Fruit fly (Drosophila melanogaster) whole organism, larva: ENCODE measurements around the gene CG3769.
A peak's percentile ranks its signal among the peaks of the same experiment; 100 is the strongest.

ENCODE experiments used
- noc ChIP-seq: fragments of 200-800 bp; sonication (Bioruptor generic); optimal IDR thresholded peaks from 3 replicates; lab custom pipeline; 2019; ENCODE audit warnings: missing biosample characterization, mild to moderate bottlenecking, missing genetic modification characterization, moderate library complexity

The CG3769 gene

DNA sequence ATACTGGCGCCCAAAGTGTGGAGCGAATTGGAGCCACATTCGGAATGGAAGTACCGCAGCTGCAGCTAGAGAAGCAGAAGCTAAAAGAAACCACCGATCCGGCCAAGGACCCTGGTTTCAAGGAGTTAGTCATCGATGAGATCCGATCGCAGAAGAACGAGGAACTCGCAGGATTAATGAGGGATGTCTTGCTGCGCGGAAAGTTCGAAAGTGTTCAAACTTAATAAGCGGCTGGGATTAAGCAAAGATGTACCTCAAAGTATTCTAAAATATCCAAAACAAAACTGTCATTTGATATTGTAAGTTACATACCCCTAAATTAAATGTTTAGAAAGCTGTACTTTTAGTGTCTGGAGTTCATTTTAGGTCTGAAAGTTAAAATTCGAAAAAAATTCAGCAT is 1.3 kb downstream of the CG3769 start, which contains the start of gene RpS28-like:
TSS of gene RpS28-like (plus strand) at position 301 of the 400 bp plus-strand sequence.
- TF ChIP-seq noc (tag; lab: Kevin White, UChicago), result no peak

DNA sequence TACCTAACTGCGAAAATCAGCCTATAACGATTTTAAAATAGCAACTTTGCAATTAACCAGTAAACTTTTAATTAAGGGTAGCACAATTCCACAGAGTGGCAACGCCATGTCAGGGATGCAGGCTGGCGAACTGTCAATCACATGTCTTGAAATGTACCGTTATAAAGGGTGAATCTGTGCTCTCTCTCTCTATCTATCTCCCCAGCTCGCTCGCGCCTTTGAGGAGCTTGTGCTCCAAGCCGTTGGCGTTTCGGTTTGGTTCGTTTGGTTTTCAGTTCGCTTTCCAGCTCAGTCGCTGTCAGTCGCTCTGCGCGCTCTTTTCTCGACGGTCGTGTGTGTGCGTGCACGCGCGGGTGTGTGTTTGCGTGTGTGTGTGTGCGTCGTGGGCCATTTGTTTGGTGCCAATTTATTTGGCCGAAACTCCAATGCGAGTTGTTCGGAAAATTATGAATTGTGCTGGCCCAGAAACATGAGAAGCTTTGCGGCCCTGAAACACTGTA is 2.1 kb downstream of the CG3769 start, which contains the start of gene numb:
TSS of gene numb (plus strand) at position 254 of the 500 bp plus-strand sequence.
- no peak for TF ChIP-seq noc (tag; lab: Kevin White, UChicago)

DNA sequence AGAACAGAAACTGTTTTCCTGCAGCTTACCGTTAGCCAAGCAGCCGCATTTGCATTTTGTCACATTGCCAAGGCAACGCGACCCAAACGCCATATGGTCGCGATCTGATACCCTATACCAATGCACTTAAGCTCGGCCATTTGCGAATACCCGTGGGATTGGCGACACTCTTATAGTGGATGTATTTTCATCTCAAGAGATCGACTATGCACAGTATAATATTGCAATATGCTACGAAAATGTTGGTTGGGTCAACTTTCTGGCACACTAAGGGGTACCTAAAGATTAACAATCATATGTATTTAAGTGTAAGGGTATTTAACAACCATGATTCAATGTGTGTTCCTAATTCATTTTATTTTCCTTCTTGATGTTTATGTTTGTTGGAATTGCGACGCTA is 3.0 kb downstream of the CG3769 start:
- no peak for TF ChIP-seq noc (tag; lab: Kevin White, UChicago)

DNA sequence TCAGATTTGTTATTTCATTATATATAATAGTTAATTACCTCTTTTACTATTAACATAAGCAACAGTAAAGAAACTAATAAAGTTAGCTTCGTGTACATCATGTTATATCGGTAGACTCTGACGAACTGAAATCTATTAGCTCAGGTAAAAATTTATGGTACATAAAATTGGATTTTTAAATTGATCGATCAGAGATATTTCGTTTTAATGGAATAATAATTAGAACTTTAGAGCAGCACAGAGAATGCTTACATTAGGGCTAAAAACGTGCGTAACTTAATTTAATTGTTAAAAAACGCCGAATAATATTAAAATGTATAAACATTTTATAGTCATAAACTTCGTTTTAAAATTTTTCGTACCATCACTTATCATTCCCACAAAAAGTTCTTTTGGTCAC is 5.4 kb downstream of the CG3769 start, which contains the start of gene CG33723:
TSS of gene CG33723 (minus strand) at position 101 of the 400 bp plus-strand sequence.
- TF ChIP-seq noc (tag; lab: Kevin White, UChicago), result no peak

DNA sequence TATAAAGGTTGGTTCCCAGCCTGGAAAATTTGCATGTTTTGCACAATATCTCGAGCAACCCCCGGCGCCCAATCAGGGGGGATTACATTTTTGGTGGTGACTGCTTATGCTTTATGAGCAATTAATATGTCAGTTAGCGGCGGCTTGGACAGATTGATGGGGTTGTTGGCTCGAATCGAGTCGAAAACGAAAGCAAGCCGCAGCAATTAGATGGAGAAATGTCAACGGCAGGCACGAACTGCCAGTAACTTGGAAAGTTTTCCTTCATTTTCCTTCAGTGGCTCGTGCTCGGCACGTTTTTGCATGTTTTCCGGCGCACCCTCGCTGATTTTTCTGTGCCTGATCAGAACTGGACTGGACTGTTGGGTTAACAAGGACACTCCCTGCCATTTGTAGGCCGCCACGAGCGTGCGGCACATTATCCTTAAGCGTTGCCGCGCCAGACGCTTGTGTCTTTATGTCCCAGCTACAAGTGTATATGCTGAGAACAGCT is 7.6 kb downstream of the CG3769 start:
- no peak for TF ChIP-seq noc (tag; lab: Kevin White, UChicago)

DNA sequence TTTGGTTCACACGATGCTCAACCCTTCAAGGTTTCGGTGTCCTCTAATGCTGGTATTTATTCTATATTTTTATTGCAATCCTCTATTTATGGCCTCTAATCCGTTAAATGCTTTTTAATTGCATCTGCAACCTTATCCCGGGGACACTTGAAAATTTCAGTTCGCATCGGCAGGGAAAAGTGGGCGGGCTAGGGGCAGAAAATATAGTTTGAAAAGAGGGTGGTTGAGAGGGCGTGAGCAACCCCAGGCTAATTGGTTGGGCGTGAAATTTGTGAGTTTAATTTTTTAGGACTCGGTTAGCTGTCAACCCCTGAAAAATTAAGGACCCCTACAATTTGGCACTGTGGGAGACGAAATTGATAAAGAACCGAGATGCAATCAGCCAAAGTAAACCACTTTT is 10.6 kb downstream of the CG3769 start:
- no peak for TF ChIP-seq noc (tag; lab: Kevin White, UChicago)

- no peak for TF ChIP-seq noc (tag; lab: Kevin White, UChicago)
These were observed 11.3 kb downstream of the CG3769 start for dm6 chr2L:9446398-9446945.

DNA sequence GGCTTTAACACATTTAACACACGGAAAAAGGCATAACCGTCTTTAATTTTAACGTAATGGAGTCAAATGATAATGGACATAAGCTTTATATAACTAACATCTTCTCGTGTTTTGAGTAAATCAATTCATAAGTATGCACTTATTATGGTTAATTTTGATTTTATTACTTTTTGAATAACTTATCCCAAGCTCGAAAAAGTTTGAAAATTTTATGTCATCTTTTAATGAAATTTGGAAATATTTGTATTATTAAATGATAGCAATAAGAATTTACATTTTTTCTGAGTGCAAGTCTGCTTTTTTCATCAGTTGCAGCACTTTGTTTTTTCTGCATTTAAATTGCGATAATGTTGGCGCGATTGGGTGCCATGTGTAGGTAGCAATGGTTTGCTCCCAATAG is 12.6 kb downstream of the CG3769 start:
- TF ChIP-seq noc (tag; lab: Kevin White, UChicago), result no peak

DNA sequence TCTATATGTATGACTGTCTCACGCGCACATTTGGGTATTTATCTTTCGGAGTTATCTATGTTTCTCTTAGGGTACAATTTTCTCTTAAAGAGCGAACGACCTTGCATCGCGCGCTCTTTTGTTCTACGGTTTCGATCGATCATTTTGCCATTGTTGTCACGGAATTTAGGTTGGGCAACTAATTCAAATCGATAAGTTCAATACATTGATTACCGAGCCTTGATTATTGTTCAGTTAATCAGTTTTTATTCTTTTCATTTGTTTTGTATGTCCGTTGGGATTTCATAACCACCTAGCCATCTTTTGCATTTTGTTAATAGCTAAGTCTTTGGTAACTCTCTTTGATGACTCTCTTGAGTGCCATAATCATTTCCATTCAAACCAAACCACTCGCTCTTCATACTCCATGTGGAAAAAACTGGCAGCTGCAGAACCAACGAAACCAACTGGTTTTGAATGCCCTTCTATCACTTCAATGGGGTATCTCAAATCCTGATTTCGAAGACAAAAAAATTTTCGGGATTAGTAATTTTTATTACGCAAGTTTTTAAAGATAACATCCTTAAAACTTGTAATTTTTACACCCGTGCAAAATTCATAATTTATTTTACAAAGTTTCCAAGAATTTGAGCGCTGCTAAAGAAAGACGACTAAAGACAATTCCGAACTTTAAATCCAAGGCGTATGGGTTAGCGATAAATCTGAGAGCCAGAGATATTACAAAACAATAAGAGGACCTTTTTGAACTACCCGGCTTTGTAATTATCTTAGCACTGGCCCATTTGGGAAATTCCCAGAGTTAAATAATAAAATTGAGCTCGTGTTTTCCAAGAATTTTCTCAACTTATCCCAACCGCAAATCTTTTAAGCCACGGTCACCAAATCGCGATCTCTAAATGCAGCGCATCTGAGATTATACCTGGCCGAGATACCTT is 13.4 kb downstream of the CG3769 start:
- no peak for TF ChIP-seq noc (tag; lab: Kevin White, UChicago)

DNA sequence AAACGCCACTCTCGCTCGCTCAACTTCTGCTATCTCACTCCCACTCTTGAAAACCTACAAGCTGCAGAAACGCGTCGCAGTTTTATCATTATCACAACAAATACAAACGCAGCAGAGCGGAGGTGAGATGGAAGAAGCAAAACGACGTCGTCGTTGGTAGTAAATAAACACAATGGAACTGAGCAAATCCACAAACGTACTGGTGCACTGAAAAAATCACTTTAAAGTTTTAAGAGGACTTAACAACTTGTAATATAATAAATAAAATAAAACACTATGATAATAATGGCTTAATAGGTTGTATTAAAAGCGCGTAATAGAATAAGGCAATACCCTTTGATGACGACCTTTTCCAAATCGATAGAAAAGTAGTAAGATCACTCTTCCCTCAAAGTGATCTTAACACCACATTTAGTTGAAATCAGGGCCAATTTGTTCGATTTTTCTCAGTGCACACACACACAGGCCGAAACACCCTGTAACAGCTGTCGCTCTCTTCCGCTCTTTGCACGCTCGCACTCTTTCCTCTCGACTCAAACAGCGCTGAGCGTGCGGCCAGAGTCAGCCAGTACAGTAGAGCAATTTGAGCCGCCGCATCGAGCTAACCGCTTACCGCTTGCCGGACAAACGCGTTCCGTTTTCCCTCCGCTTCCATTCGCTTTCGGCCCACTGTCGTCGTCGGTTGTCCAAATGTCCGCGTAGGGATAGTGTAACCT is 14.2 kb downstream of the CG3769 start:
- peak; percentile 99 for TF ChIP-seq noc (tag; lab: Kevin White, UChicago)

DNA sequence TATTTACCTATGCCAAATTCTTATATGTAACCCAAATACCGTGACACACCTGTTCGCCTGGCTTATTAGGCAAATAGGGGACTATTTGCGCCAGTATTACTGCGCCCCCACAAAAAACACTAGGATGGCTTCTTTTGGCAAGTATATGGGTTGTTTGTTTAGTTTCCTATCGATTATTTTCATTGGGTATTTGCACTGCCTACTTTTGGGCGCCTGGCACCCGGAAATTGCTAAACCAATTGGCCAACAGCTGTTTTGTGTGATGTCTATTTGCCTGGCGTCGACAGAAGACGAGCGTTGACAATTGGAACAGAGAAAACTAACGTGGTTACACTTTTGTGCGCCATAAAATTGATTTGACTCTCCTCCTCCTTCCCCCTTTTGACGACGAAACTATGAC is 17.8 kb downstream of the CG3769 start:
- no peak for TF ChIP-seq noc (tag; lab: Kevin White, UChicago)

- no peak for TF ChIP-seq noc (tag; lab: Kevin White, UChicago)
These were observed 19.3 kb downstream of the CG3769 start for dm6 chr2L:9454369-9455054.

dm6 chr2L:9455157-9455556 is 20.0 kb downstream of the CG3769 start:
- no peak for TF ChIP-seq noc (tag; lab: Kevin White, UChicago)

DNA sequence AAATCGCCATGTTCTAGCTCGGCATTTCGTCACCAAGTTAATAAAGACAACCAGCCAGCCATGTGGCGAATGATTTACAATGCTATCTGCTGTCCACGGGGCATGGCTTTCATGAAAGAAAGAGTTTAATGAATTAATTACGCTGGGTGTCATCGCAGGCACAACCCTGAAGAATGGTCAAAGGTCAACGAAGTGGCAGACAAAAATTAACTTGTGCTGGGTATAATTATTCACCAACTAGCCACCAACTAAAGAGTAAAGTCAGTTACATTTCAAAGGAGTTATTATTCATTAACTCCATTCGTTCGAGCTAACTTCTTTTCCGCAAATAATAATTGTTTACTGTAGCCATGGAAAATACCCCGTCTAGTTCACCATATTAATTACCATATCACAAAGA is 22.3 kb downstream of the CG3769 start:
- no peak for TF ChIP-seq noc (tag; lab: Kevin White, UChicago)

DNA sequence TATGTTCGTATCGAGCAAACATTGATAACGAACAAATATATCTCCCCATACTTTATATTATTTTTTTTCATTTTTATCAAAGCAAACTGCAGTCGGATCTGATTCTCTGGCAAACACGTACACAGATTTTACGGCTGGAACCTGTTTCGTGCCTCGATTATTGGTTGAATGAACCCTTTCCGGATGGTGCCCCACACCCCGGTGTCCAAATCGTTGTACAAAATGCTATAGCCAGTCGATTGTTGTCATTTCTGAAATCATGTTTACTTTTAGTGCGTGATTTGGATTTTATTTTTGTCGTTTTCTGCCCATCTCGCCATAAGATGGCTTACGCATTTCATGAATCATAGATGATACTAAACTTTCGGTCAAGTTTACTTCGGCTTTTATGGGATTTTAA is 22.7 kb downstream of the CG3769 start:
- TF ChIP-seq noc (tag; lab: Kevin White, UChicago), result no peak
